Worm (Caenorhabditis elegans): ENCODE measurements around the gene W05H9.2.
A peak's percentile ranks its signal among the peaks of the same experiment; 100 is the strongest.

Gene W05H9.2

DNA sequence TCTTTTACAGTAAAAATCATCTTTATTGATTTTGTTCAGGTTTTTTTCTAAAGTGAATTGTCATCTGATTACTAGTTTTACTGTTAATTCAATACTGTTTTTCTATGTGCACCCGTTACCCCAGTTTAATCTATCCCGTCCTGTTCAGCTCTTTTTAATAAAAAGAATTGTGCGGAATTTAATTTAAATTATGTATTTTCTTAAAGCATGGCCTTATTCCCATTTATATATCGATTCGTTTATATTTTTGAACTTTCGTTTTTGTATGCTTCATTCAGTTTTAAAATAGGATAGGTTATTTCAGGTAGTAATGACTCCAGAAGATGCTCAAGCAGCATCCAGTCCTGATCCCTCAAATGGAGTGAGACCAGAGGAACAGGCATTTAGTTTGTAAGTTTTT lies at the start of gene W05H9.2:
W05H9.2 (plus strand) TSS at position 301 of the 400 bp plus-strand sequence.
- TF ChIP-seq madf-2 (tag; optimal IDR thresholded peaks at IDR 0.05) (no peak), lim-6 (tag; optimal IDR thresholded peaks at IDR 0.05) (no peak), ztf-16 (tag; optimal IDR thresholded peaks at IDR 0.05) (no peak), ama-1 (optimal IDR thresholded peaks at IDR 0.05) (no peak), hlh-13 (GFP tag; optimal IDR thresholded peaks at IDR 0.05) (no peak), eyg-1 (tag; optimal IDR thresholded peaks at IDR 0.05) (no peak), K09A11.1 (tag; optimal IDR thresholded peaks at IDR 0.05; ENCODE audit: insufficient read depth) (no peak), ceh-9 (tag; optimal IDR thresholded peaks at IDR 0.05) (no peak), ceh-2 (tag; optimal IDR thresholded peaks at IDR 0.05) (no peak), fkh-10 (GFP tag; optimal IDR thresholded peaks at IDR 0.05) (no peak), ceh-45 (GFP tag; IDR thresholded peaks at IDR 0.05) (no peak), gmeb-2 (tag; optimal IDR thresholded peaks at IDR 0.05) (no peak), che-1 (tag; optimal IDR thresholded peaks at IDR 0.05) (no peak), unc-55 (GFP tag; optimal IDR thresholded peaks at IDR 0.05) (no peak), hlh-15 (tag; optimal IDR thresholded peaks at IDR 0.05) (no peak), ceh-24 (tag; optimal IDR thresholded peaks at IDR 0.05) (no peak), pat-9 (tag; optimal IDR thresholded peaks at IDR 0.05) (no peak)

DNA sequence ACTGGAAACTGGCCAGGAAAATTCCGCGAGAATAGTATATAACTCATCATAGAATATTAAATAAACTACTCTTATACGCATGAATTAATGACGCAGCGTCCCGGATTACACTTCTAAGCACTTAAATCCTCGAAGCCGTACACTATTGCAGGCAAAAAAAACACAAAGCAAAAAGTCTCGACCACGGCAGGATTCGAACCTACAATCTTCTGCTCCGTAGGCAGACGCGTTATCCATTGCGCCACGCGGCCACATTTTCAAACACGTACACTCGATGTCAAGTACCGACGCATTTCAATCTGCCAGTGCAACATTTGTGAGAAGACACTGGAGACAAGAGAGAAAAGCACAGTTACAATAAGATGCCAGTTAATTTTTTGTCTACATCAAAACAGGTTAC lies 46.9 kb upstream of the W05H9.2 start:
- TF ChIP-seq lin-11 (tag; optimal IDR thresholded peaks at IDR 0.05): peak; percentile 35
- no peak for TF ChIP-seq hlh-30 (tag; optimal IDR thresholded peaks at IDR 0.05; ENCODE audit: insufficient read depth)
- peak; percentile 53; the same call in 1 of the 2 replicates for TF ChIP-seq ceh-45 (GFP tag; IDR thresholded peaks at IDR 0.05)
- no peak for TF ChIP-seq rnt-1 (tag; optimal IDR thresholded peaks at IDR 0.05)
- TF ChIP-seq ceh-14 (tag; optimal IDR thresholded peaks at IDR 0.05): peak; percentile 45
- no peak for TF ChIP-seq Y22D7AL.16 (tag; optimal IDR thresholded peaks at IDR 0.05)
- peak; percentile 13 for TF ChIP-seq F13H6.1 (tag; optimal IDR thresholded peaks at IDR 0.05)
- peak; percentile 42 for TF ChIP-seq ref-2 (tag; optimal IDR thresholded peaks at IDR 0.05)
- no peak for TF ChIP-seq nfya-1 (tag; optimal IDR thresholded peaks at IDR 0.05)
- no peak for TF ChIP-seq ets-4 (tag; optimal IDR thresholded peaks at IDR 0.05)
- peak; percentile 52 for TF ChIP-seq syd-9 (tag; optimal IDR thresholded peaks at IDR 0.05)
- TF ChIP-seq T23F11.4 (GFP tag; optimal IDR thresholded peaks at IDR 0.05): peak; percentile 53
- peak; percentile 40 for TF ChIP-seq gmeb-2 (tag; optimal IDR thresholded peaks at IDR 0.05)
- TF ChIP-seq fax-1 (tag; optimal IDR thresholded peaks at IDR 0.05): peak; percentile 48
- TF ChIP-seq dmd-4 (tag; optimal IDR thresholded peaks at IDR 0.05; ENCODE audit: borderline replicate concordance): no peak
- no peak for TF ChIP-seq pax-1 (tag; optimal IDR thresholded peaks at IDR 0.05)
- TF ChIP-seq ceh-31 (tag; optimal IDR thresholded peaks at IDR 0.05): no peak
- peak; percentile 22 for TF ChIP-seq ztf-16 (tag; optimal IDR thresholded peaks at IDR 0.05)
- TF ChIP-seq K09A11.1 (tag; optimal IDR thresholded peaks at IDR 0.05; ENCODE audit: insufficient read depth): no peak
- TF ChIP-seq pros-1 (tag; optimal IDR thresholded peaks at IDR 0.05): no peak
- no peak for TF ChIP-seq unc-42 (tag; optimal IDR thresholded peaks at IDR 0.05)
- TF ChIP-seq nhr-11 (tag; optimal IDR thresholded peaks at IDR 0.05): no peak
- TF ChIP-seq pha-4 (tag; optimal IDR thresholded peaks at IDR 0.05): no peak
- peak; percentile 50 for TF ChIP-seq C38D4.7 (GFP tag; optimal IDR thresholded peaks at IDR 0.05)
- no peak for TF ChIP-seq fkh-10 (GFP tag; optimal IDR thresholded peaks at IDR 0.05)
- no peak for TF ChIP-seq hlh-8 (tag; optimal IDR thresholded peaks at IDR 0.05)
- no peak for TF ChIP-seq unc-55 (GFP tag; optimal IDR thresholded peaks at IDR 0.05)
- TF ChIP-seq sox-4 (tag; optimal IDR thresholded peaks at IDR 0.05): no peak
- TF ChIP-seq lim-6 (tag; optimal IDR thresholded peaks at IDR 0.05): no peak
- TF ChIP-seq eyg-1 (tag; optimal IDR thresholded peaks at IDR 0.05): no peak
- no peak for TF ChIP-seq nhr-232 (tag; optimal IDR thresholded peaks at IDR 0.05)
- TF ChIP-seq hlh-13 (GFP tag; optimal IDR thresholded peaks at IDR 0.05): peak; percentile 35
- no peak for TF ChIP-seq ceh-30 (tag; optimal IDR thresholded peaks at IDR 0.05)
- peak; percentile 69 for TF ChIP-seq ceh-6 (GFP tag; optimal IDR thresholded peaks at IDR 0.05)
- peak; percentile 52 for TF ChIP-seq C08G9.2 (tag; optimal IDR thresholded peaks at IDR 0.05)
- TF ChIP-seq ceh-22 (tag; optimal IDR thresholded peaks at IDR 0.05): no peak
- TF ChIP-seq odd-2 (tag; optimal IDR thresholded peaks at IDR 0.05): no peak
- TF ChIP-seq elt-4 (tag; optimal IDR thresholded peaks at IDR 0.05): no peak
- TF ChIP-seq pqm-1 (tag; optimal IDR thresholded peaks at IDR 0.05): no peak
- TF ChIP-seq K02D7.2 (tag; optimal IDR thresholded peaks at IDR 0.05): no peak
- no peak for TF ChIP-seq ama-1 (optimal IDR thresholded peaks at IDR 0.05)
- peak; percentile 61 for TF ChIP-seq ceh-18 (tag; optimal IDR thresholded peaks at IDR 0.05)
- TF ChIP-seq ceh-9 (tag; optimal IDR thresholded peaks at IDR 0.05): no peak
- TF ChIP-seq sdc-2 (tag; optimal IDR thresholded peaks at IDR 0.05): peak; percentile 33
- no peak for TF ChIP-seq ceh-48 (tag; optimal IDR thresholded peaks at IDR 0.05)

Measured in whole organism, late embryonic.